Fruit fly (Drosophila melanogaster): ENCODE data around the gene ND-24.

DNA sequence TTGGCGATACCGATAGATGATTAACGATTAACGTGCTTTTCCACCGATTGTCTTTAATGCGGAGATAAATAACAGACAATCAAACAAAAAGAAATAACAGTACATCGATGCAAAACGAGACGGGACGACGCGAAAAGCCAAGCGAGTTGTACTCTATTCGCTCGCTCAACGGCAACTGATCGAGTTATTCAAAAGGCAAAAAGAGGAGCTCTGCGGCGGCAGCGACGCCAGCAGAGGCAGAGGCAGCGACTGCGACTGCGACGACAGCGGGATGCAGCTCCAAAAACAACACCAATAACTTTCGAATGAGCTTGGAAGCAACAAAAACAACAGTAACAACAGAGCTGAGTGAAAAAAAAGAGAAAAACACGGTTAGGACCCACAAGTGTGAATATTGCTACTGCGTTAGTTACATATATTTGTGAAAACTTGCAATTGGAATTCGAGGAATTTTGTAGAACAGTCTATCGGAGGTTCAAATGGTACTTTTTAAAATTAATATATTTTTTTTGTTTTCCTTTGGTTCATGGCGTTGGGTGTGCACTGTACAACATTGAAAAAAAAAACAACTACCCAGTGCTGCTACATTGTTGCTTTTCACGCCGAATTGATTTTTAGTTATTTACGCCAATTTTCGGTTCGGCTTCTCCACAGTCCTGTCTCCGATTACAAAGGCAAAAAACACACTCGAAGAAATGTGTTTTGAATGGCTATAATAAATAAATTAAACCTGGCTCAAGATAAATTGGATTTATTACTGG lies 51.0 kb downstream of the ND-24 start:
- no peak for TF ChIP-seq psq (optimal IDR thresholded peaks at IDR 0.05)
- TF ChIP-seq Sin3A (optimal IDR thresholded peaks at IDR 0.05), result no peak
- TF ChIP-seq h (optimal IDR thresholded peaks at IDR 0.05), result no peak
- TF ChIP-seq ttk (optimal IDR thresholded peaks at IDR 0.05), result no peak
- no peak for TF ChIP-seq Myc (optimal IDR thresholded peaks at IDR 0.05)
- TF ChIP-seq insv (optimal IDR thresholded peaks at IDR 0.05), result no peak

Measured in Kc167 (cell line).